Worm (Caenorhabditis elegans) whole organism, L4 larva: ENCODE results near the gene fbxa-148.
"Not testable (repeated sequence)": the region's sequence is repeated elsewhere in the genome, so short reads cannot be mapped to it uniquely, and the experiment has no call there.

ENCODE experiments used
- D1046.2 ChIP-seq: fragments of 200-800 bp; sonication (Bioruptor generic); IDR thresholded peaks from 2 replicates; pipeline ENCODE4 v1.3.6; 2022; ENCODE audit warnings: missing genetic modification characterization, missing compliant biosample characterization
- F10B5.3 ChIP-seq: sonication (generic microtip); optimal IDR thresholded peaks from 2 replicates; lab custom pipeline; 2016; ENCODE audit warnings: mild to moderate bottlenecking, missing genetic modification characterization, missing compliant biosample characterization
- F49E8.2 ChIP-seq: sonication (generic microtip); optimal IDR thresholded peaks from 2 replicates; lab custom pipeline; 2016; ENCODE audit warnings: missing compliant biosample characterization, mild to moderate bottlenecking, missing genetic modification characterization, borderline replicate concordance
- T26A8.4 ChIP-seq: fragments of 200-800 bp; sonication (Bioruptor generic); IDR thresholded peaks from 2 replicates; pipeline ENCODE4 v1.3.6; 2022; ENCODE audit warnings: missing genetic modification characterization, missing compliant biosample characterization
- Y105C5A.15 ChIP-seq: fragments of 200-800 bp; sonication (Bioruptor generic); IDR thresholded peaks from 2 replicates; pipeline ENCODE4 v1.3.6; 2022; ENCODE audit warnings: missing genetic modification characterization, missing compliant biosample characterization
- Y5F2A.4 ChIP-seq: fragments of 200-800 bp; sonication (Bioruptor generic); optimal IDR thresholded peaks from 2 replicates; lab custom pipeline; 2018; ENCODE audit warnings: mild to moderate bottlenecking, missing genetic modification characterization, missing compliant biosample characterization
- ZK546.5 ChIP-seq, 2 experiments: sonication (generic microtip); optimal IDR thresholded peaks; 2 replicates each; lab custom pipeline; 2017; ENCODE audit warnings: missing biosample characterization in 2 of 2, missing genetic modification characterization in 2 of 2
- aha-1 ChIP-seq: fragments of 150-350 bp; peaks from one replicate; lab custom pipeline; 2014; ENCODE audit warnings: missing biosample characterization, missing genetic modification characterization
- ama-1 ChIP-seq: fragments of 150-350 bp; optimal IDR thresholded peaks from 2 replicates; lab custom pipeline; 2014; ENCODE audit warnings: inconsistent platforms, mixed read lengths
- ceh-20 ChIP-seq: fragments of 200-800 bp; sonication (Bioruptor generic); IDR thresholded peaks from 2 replicates; pipeline ENCODE4 v1.3.6; 2022; ENCODE audit warnings: missing genetic modification reagents, missing genetic modification characterization, missing compliant biosample characterization
- ceh-44 ChIP-seq: fragments of 200-800 bp; sonication (Bioruptor generic); IDR thresholded peaks from 2 replicates; pipeline ENCODE4 v1.3.6; 2022; ENCODE audit warnings: missing genetic modification reagents, missing genetic modification characterization, missing compliant biosample characterization
- ces-1 ChIP-seq: fragments of 150-350 bp; sonication (generic microtip); optimal IDR thresholded peaks from 4 replicates; lab custom pipeline; 2014; ENCODE audit warnings: missing biosample characterization, missing genetic modification reagents, missing genetic modification characterization
- ctbp-1 ChIP-seq: fragments of 200-800 bp; sonication (Bioruptor generic); IDR thresholded peaks from 2 replicates; pipeline ENCODE4 v1.3.6; 2022; ENCODE audit warnings: missing genetic modification reagents, missing genetic modification characterization, missing compliant biosample characterization
- daf-19 ChIP-seq: fragments of 200-800 bp; sonication (Bioruptor generic); conservative IDR thresholded peaks from 2 replicates; pipeline ENCODE4 v1.3.6; 2022; ENCODE audit warnings: missing genetic modification characterization, missing compliant biosample characterization
- daf-8 ChIP-seq: fragments of 200-800 bp; sonication (Bioruptor generic); IDR thresholded peaks from 2 replicates; pipeline ENCODE4 v1.3.6; 2022; ENCODE audit warnings: missing genetic modification characterization, missing compliant biosample characterization
- dmd-8 ChIP-seq: fragments of 200-800 bp; sonication (Bioruptor generic); IDR thresholded peaks from 2 replicates; pipeline ENCODE4 v1.3.6; 2022; ENCODE audit warnings: missing genetic modification characterization, missing compliant biosample characterization
- dpl-1 ChIP-seq: fragments of 150-350 bp; optimal IDR thresholded peaks from 2 replicates; lab custom pipeline; 2014; ENCODE audit warnings: missing biosample characterization, missing genetic modification reagents, missing genetic modification characterization
- egl-27 ChIP-seq: sonication (generic microtip); optimal IDR thresholded peaks from 3 replicates; lab custom pipeline; 2017; ENCODE audit warnings: missing biosample characterization, missing genetic modification reagents, missing genetic modification characterization
- fkh-10 ChIP-seq: fragments of 150-350 bp; optimal IDR thresholded peaks from 2 replicates; lab custom pipeline; 2014; ENCODE audit warnings: missing biosample characterization, missing genetic modification reagents, missing genetic modification characterization
- fos-1 ChIP-seq: fragments of 150-350 bp; optimal IDR thresholded peaks from 2 replicates; lab custom pipeline; 2014; ENCODE audit warnings: missing biosample characterization, missing genetic modification characterization
- hlh-30 ChIP-seq: sonication (generic microtip); optimal IDR thresholded peaks from 2 replicates; lab custom pipeline; 2017; ENCODE audit warnings: antibody characterized with exemption, mild to moderate bottlenecking, missing genetic modification characterization, missing compliant biosample characterization; ENCODE audit not compliant: insufficient read depth
- lim-7 ChIP-seq: fragments of 200-800 bp; sonication (Bioruptor generic); IDR thresholded peaks from 2 replicates; pipeline ENCODE4 v1.3.6; 2022; ENCODE audit warnings: missing genetic modification characterization, missing compliant biosample characterization
- lin-38 ChIP-seq: fragments of 200-800 bp; sonication (Bioruptor generic); IDR thresholded peaks from 2 replicates; pipeline ENCODE4 v1.3.6; 2022; ENCODE audit warnings: missing genetic modification reagents, missing genetic modification characterization, missing compliant biosample characterization
- lin-39 ChIP-seq: fragments of 150-350 bp; optimal IDR thresholded peaks from 2 replicates; lab custom pipeline; 2014; ENCODE audit warnings: missing biosample characterization, missing genetic modification reagents, missing genetic modification characterization
- madf-9 ChIP-seq: fragments of 200-800 bp; sonication (Bioruptor generic); conservative IDR thresholded peaks from 2 replicates; pipeline ENCODE4 v1.3.6; 2022; ENCODE audit warnings: missing genetic modification reagents, missing genetic modification characterization, missing compliant biosample characterization
- nhr-10 ChIP-seq: fragments of 150-350 bp; optimal IDR thresholded peaks from 2 replicates; lab custom pipeline; 2014; ENCODE audit warnings: missing biosample characterization, missing genetic modification characterization
- nhr-237 ChIP-seq: sonication (generic microtip); optimal IDR thresholded peaks from 2 replicates; lab custom pipeline; 2017; ENCODE audit warnings: missing biosample characterization, missing genetic modification characterization
- nhr-25 ChIP-seq: sonication (generic microtip); optimal IDR thresholded peaks from 2 replicates; lab custom pipeline; 2017; ENCODE audit warnings: missing genetic modification characterization, mild to moderate bottlenecking, missing compliant biosample characterization, antibody characterized with exemption, moderate library complexity, borderline replicate concordance; ENCODE audit not compliant: insufficient read depth
- nhr-6 ChIP-seq: fragments of 150-350 bp; optimal IDR thresholded peaks from 2 replicates; lab custom pipeline; 2014; ENCODE audit warnings: missing biosample characterization, missing genetic modification characterization
- pha-4 ChIP-seq, 2 experiments: fragments of 150-350 bp in 1 of 2; fragments of 200-800 bp in 1 of 2; sonication (Bioruptor generic) in 1 of 2; IDR thresholded peaks in 1 of 2; optimal IDR thresholded peaks in 1 of 2; 2 replicates each; pipeline versions ENCODE4 v1.3.6 to Lab custom; 2014 to 2022; ENCODE audit warnings: missing genetic modification characterization in 2 of 2, missing genetic modification reagents in 2 of 2, missing biosample characterization in 1 of 2, missing compliant biosample characterization in 1 of 2
- skn-1 ChIP-seq: fragments of 150-350 bp; optimal IDR thresholded peaks from 2 replicates; lab custom pipeline; 2014; ENCODE audit warnings: missing biosample characterization, missing genetic modification characterization
- spr-1 ChIP-seq: sonication (generic microtip); optimal IDR thresholded peaks from 2 replicates; lab custom pipeline; 2016; ENCODE audit warnings: mild to moderate bottlenecking, missing genetic modification characterization, missing compliant biosample characterization
- spr-3 ChIP-seq: fragments of 200-800 bp; sonication (Bioruptor generic); optimal IDR thresholded peaks from 2 replicates; lab custom pipeline; 2018; ENCODE audit warnings: mild to moderate bottlenecking, missing genetic modification characterization, missing compliant biosample characterization
- tra-1 ChIP-seq: fragments of 200-800 bp; sonication (Bioruptor generic); IDR thresholded peaks from 2 replicates; pipeline ENCODE4 v1.3.6; 2022; ENCODE audit warnings: missing genetic modification reagents, missing genetic modification characterization, missing compliant biosample characterization
- ztf-11 ChIP-seq: fragments of 150-350 bp; optimal IDR thresholded peaks from 2 replicates; lab custom pipeline; 2014; ENCODE audit warnings: missing biosample characterization, missing genetic modification characterization

The fbxa-148 gene

ce11 chrV:16918378-16918777, 20.5 kb upstream of the fbxa-148 start, which contains the start of the genes fbxa-206 and Y102A5C.2:
Gene fbxa-206 (minus strand): TSS chrV:16918478.
Gene Y102A5C.2 (plus strand): TSS chrV:16918731.
- no peak for TF ChIP-seq egl-27 (tag; lab: Kevin White, UChicago)
- TF ChIP-seq aha-1 (tag; lab: Kevin White, UChicago): peak; percentile 18
- TF ChIP-seq ztf-11: no peak
- no peak for TF ChIP-seq ZK546.5 (tag; optimal IDR thresholded peaks at IDR 0.05; lab: Kevin White, UChicago)

ce11 chrV:16919675-16920074, 19.2 kb upstream of the fbxa-148 start:
- no peak for TF ChIP-seq nhr-6 (tag; lab: Kevin White, UChicago)
- TF ChIP-seq dmd-8 (GFP tag; lab: Robert Waterston, UW): no peak
- TF ChIP-seq dpl-1 (GFP tag; lab: Kevin White, UChicago): no peak
- peak; percentile 68 for TF ChIP-seq F49E8.2 (tag; lab: Kevin White, UChicago)
- TF ChIP-seq spr-1 (tag; lab: Kevin White, UChicago): no peak
- peak; percentile 63 for TF ChIP-seq lin-38 (GFP tag; lab: Robert Waterston, UW)
- no peak for TF ChIP-seq pha-4 (GFP tag; IDR thresholded peaks at IDR 0.05; lab: Robert Waterston, UW)
- no peak for TF ChIP-seq pha-4 (tag; optimal IDR thresholded peaks at IDR 0.05; lab: Kevin White, UChicago)
- no peak for TF ChIP-seq fkh-10 (GFP tag; lab: Kevin White, UChicago)
- no peak for TF ChIP-seq hlh-30 (tag; lab: Kevin White, UChicago)
- no peak for TF ChIP-seq tra-1

ce11 chrV:16921952-16922351, 16.9 kb upstream of the fbxa-148 start, which contains the start of gene Y102A5C.4:
Gene Y102A5C.4 (plus strand): TSS chrV:16922252.
- no peak for TF ChIP-seq lin-39
- TF ChIP-seq ceh-44 (GFP tag; lab: Robert Waterston, UW): no peak
- TF ChIP-seq skn-1 (tag; lab: Kevin White, UChicago): no peak
- no peak for TF ChIP-seq ctbp-1 (GFP tag; lab: Robert Waterston, UW)
- TF ChIP-seq lim-7 (GFP tag; lab: Robert Waterston, UW): no peak
- no peak for TF ChIP-seq nhr-237 (tag; lab: Kevin White, UChicago)
- TF ChIP-seq daf-8 (GFP tag; lab: Robert Waterston, UW): no peak
- TF ChIP-seq fos-1 (tag; lab: Kevin White, UChicago): no peak
- TF ChIP-seq spr-3 (GFP tag; lab: Kevin White, UChicago): no peak
- no peak for TF ChIP-seq Y5F2A.4
- no peak for TF ChIP-seq ceh-20 (GFP tag; lab: Robert Waterston, UW)
- no peak for TF ChIP-seq ama-1
- no peak for TF ChIP-seq daf-19 (GFP tag; lab: Robert Waterston, UW)
- no peak for TF ChIP-seq madf-9 (GFP tag; lab: Robert Waterston, UW)
- no peak for TF ChIP-seq nhr-25 (tag; lab: Kevin White, UChicago)
- no peak for TF ChIP-seq T26A8.4 (GFP tag; lab: Robert Waterston, UW)

- no peak for TF ChIP-seq D1046.2 (GFP tag; lab: Robert Waterston, UW)
- no peak for TF ChIP-seq Y105C5A.15 (GFP tag; lab: Robert Waterston, UW)
- TF ChIP-seq lin-38 (GFP tag; lab: Robert Waterston, UW): no peak
- no peak for TF ChIP-seq nhr-10 (tag; lab: Kevin White, UChicago)
- no peak for TF ChIP-seq spr-3 (GFP tag; lab: Kevin White, UChicago)
- no peak for TF ChIP-seq madf-9 (GFP tag; lab: Robert Waterston, UW)
- TF ChIP-seq lin-39: no peak
These were observed 11.5 kb upstream of the fbxa-148 start, which contains the start of gene Y102A5C.36 for ce11 chrV:16927345-16927744. Gene Y102A5C.36 (minus strand): TSS chrV:16927445.

- not testable (repeated sequence) for TF ChIP-seq F10B5.3; daf-8 (GFP tag; lab: Robert Waterston, UW); ces-1 (GFP tag; lab: Kevin White, UChicago)
These were observed 9.2 kb downstream of the fbxa-148 start, which contains the start of gene fbxa-112 for ce11 chrV:16948011-16948410. Gene fbxa-112 (minus strand): TSS chrV:16948111.
